Fruit fly (Drosophila melanogaster) whole organism, embryonic: ENCODE results near the gene Prp3.

Experiments
- Ada2b ChIP-seq: fragments of 200-800 bp; sonication (Bioruptor generic); IDR thresholded peaks from 2 replicates; pipeline ENCODE4 v1.3.6; 2022; ENCODE audit warnings: missing biosample characterization, missing genetic modification characterization
- Atf-2 ChIP-seq: fragments of 200-800 bp; sonication (Bioruptor generic); optimal IDR thresholded peaks from 2 replicates; lab custom pipeline; 2016; ENCODE audit warnings: missing biosample characterization, missing genetic modification characterization
- Bdp1 ChIP-seq: fragments of 200-800 bp; sonication (Bioruptor generic); optimal IDR thresholded peaks from 3 replicates; lab custom pipeline; 2016; ENCODE audit warnings: missing biosample characterization, missing genetic modification characterization
- CG11696 ChIP-seq: fragments of 200-800 bp; sonication (Bioruptor generic); IDR thresholded peaks from 2 replicates; pipeline ENCODE4 v1.3.6; 2022; ENCODE audit warnings: missing biosample characterization, missing genetic modification characterization
- CG12391 ChIP-seq: fragments of 200-800 bp; sonication (Bioruptor generic); optimal IDR thresholded peaks from 3 replicates; lab custom pipeline; 2018; ENCODE audit warnings: missing biosample characterization, mild to moderate bottlenecking, missing genetic modification characterization, moderate library complexity
- CG14965 ChIP-seq: fragments of 200-800 bp; sonication (Bioruptor generic); optimal IDR thresholded peaks from 2 replicates; lab custom pipeline; 2016; ENCODE audit warnings: missing biosample characterization, missing genetic modification characterization, borderline replicate concordance
- CG1529 ChIP-seq: fragments of 200-800 bp; sonication (Bioruptor generic); optimal IDR thresholded peaks from 3 replicates; lab custom pipeline; 2018; ENCODE audit warnings: missing biosample characterization, missing genetic modification characterization
- CG1602 ChIP-seq: fragments of 200-800 bp; sonication (Bioruptor generic); optimal IDR thresholded peaks from 3 replicates; lab custom pipeline; 2016; ENCODE audit warnings: missing biosample characterization, missing genetic modification characterization
- CG31365 ChIP-seq: fragments of 200-800 bp; sonication (Bioruptor generic); optimal IDR thresholded peaks from 2 replicates; lab custom pipeline; 2018; ENCODE audit warnings: missing biosample characterization, mild to moderate bottlenecking, missing genetic modification characterization
- CG3407 ChIP-seq: fragments of 200-800 bp; sonication (Bioruptor generic); optimal IDR thresholded peaks from 2 replicates; lab custom pipeline; 2018; ENCODE audit warnings: missing biosample characterization, mild to moderate bottlenecking, missing genetic modification characterization
- CG42726 ChIP-seq: fragments of 200-800 bp; sonication (Bioruptor generic); IDR thresholded peaks from 2 replicates; pipeline ENCODE4 v1.3.6; 2022; ENCODE audit warnings: missing biosample characterization, missing genetic modification characterization; ENCODE audit not compliant: partially characterized antibody
- CG43689 ChIP-seq: fragments of 200-800 bp; sonication (Bioruptor generic); IDR thresholded peaks from 2 replicates; pipeline ENCODE4 v1.3.6; 2022; ENCODE audit warnings: missing biosample characterization, missing genetic modification characterization
- CG7987 ChIP-seq: fragments of 200-800 bp; sonication (Bioruptor generic); optimal IDR thresholded peaks from 2 replicates; lab custom pipeline; 2018; ENCODE audit warnings: missing biosample characterization, mild to moderate bottlenecking, missing genetic modification characterization, moderate library complexity
- CG9817 ChIP-seq: fragments of 200-800 bp; sonication (Bioruptor generic); optimal IDR thresholded peaks from 2 replicates; lab custom pipeline; 2018; ENCODE audit warnings: missing biosample characterization, mild to moderate bottlenecking, missing genetic modification characterization, moderate library complexity
- D ChIP-seq, 2 experiments: fragments of 200-800 bp in 1 of 2; fragments of >200 bp in 1 of 2; sonication (Bioruptor generic) in 1 of 2; optimal IDR thresholded peaks; 2 replicates in 1 of 2; 3 replicates in 1 of 2; lab custom pipeline; 2017; ENCODE audit warnings: mild to moderate bottlenecking in 1 of 2, missing biosample characterization in 1 of 2, missing genetic modification characterization in 1 of 2, missing genetic modification reagents in 1 of 2
- Dip2 ChIP-seq: fragments of 200-800 bp; sonication (Bioruptor generic); IDR thresholded peaks from 2 replicates; pipeline ENCODE4 v1.3.6; 2022; ENCODE audit warnings: missing biosample characterization, missing genetic modification characterization
- H2.0 ChIP-seq: fragments of 200-800 bp; sonication (Bioruptor generic); IDR thresholded peaks from 2 replicates; pipeline ENCODE4 v1.3.6; 2022; ENCODE audit warnings: missing biosample characterization, missing genetic modification characterization
- Hr51 ChIP-seq, 2 experiments: fragments of 200-800 bp; sonication (Bioruptor generic); optimal IDR thresholded peaks; 2 replicates in 1 of 2; 3 replicates in 1 of 2; lab custom pipeline; 2016 to 2018; ENCODE audit warnings: missing biosample characterization in 2 of 2, missing genetic modification characterization in 2 of 2, mild to moderate bottlenecking in 1 of 2, moderate library complexity in 1 of 2
- Lim3 ChIP-seq: fragments of 200-800 bp; sonication (Bioruptor generic); IDR thresholded peaks from 2 replicates; pipeline ENCODE4 v1.3.6; 2022; ENCODE audit warnings: missing biosample characterization, missing genetic modification characterization
- NC2β ChIP-seq: fragments of 200-800 bp; sonication (Bioruptor generic); optimal IDR thresholded peaks from 2 replicates; lab custom pipeline; 2016; ENCODE audit warnings: missing biosample characterization, missing genetic modification characterization
- Opbp ChIP-seq: fragments of 200-800 bp; sonication (Bioruptor generic); IDR thresholded peaks from 3 replicates; pipeline ENCODE4 v1.3.6; 2022; ENCODE audit warnings: missing biosample characterization, missing genetic modification characterization; ENCODE audit not compliant: partially characterized antibody
- Six4 ChIP-seq: fragments of 200-800 bp; sonication (Bioruptor generic); optimal IDR thresholded peaks from 2 replicates; lab custom pipeline; 2016; ENCODE audit warnings: missing biosample characterization, missing genetic modification characterization
- Tbp ChIP-seq: fragments of >200 bp; optimal IDR thresholded peaks from 2 replicates; lab custom pipeline; 2018; ENCODE audit warnings: missing biosample characterization, missing genetic modification characterization
- Xbp1 ChIP-seq: fragments of 200-800 bp; sonication (Bioruptor generic); optimal IDR thresholded peaks from 3 replicates; lab custom pipeline; 2016; ENCODE audit warnings: missing biosample characterization, mild to moderate bottlenecking, missing genetic modification characterization
- amos ChIP-seq: fragments of 200-800 bp; sonication (Bioruptor generic); IDR thresholded peaks from 2 replicates; pipeline ENCODE4 v1.3.6; 2022; ENCODE audit warnings: missing biosample characterization, missing genetic modification characterization; ENCODE audit not compliant: partially characterized antibody
- crol ChIP-seq: fragments of 200-800 bp; sonication (Bioruptor generic); IDR thresholded peaks from 2 replicates; pipeline ENCODE4 v1.3.6; 2022; ENCODE audit warnings: missing biosample characterization, missing genetic modification characterization
- dmrt99B ChIP-seq: fragments of 200-800 bp; sonication (Bioruptor generic); optimal IDR thresholded peaks from 2 replicates; lab custom pipeline; 2018; ENCODE audit warnings: missing biosample characterization, mild to moderate bottlenecking, missing genetic modification characterization, moderate library complexity
- ems ChIP-seq: fragments of 200-800 bp; sonication (Bioruptor generic); optimal IDR thresholded peaks from 3 replicates; lab custom pipeline; 2016; ENCODE audit warnings: missing biosample characterization, missing genetic modification characterization
- gem ChIP-seq: fragments of 200-800 bp; sonication (Bioruptor generic); optimal IDR thresholded peaks from 2 replicates; lab custom pipeline; 2019; ENCODE audit warnings: missing biosample characterization, mild to moderate bottlenecking, missing genetic modification characterization, moderate library complexity
- gsb ChIP-seq: fragments of 200-800 bp; sonication (Bioruptor generic); IDR thresholded peaks from 2 replicates; pipeline ENCODE4 v1.3.6; 2022; ENCODE audit warnings: missing biosample characterization, missing genetic modification characterization
- gt ChIP-seq: fragments of 200-800 bp; sonication (Bioruptor generic); IDR thresholded peaks from 2 replicates; pipeline ENCODE4 v1.3.6; 2022; ENCODE audit warnings: missing biosample characterization, missing genetic modification characterization
- her ChIP-seq: fragments of 200-800 bp; sonication (Bioruptor generic); optimal IDR thresholded peaks from 2 replicates; lab custom pipeline; 2016; ENCODE audit warnings: missing biosample characterization, missing genetic modification characterization
- jigr1 ChIP-seq: fragments of 200-800 bp; sonication (Bioruptor generic); IDR thresholded peaks from 3 replicates; pipeline ENCODE4 v1.3.6; 2022; ENCODE audit warnings: missing biosample characterization, missing genetic modification characterization
- ken ChIP-seq: fragments of 200-800 bp; sonication (Bioruptor generic); IDR thresholded peaks from 3 replicates; pipeline ENCODE4 v1.3.6; 2022; ENCODE audit warnings: missing biosample characterization, missing genetic modification characterization
- lab ChIP-seq: fragments of 200-800 bp; sonication (Bioruptor generic); optimal IDR thresholded peaks from 3 replicates; lab custom pipeline; 2017; ENCODE audit warnings: missing biosample characterization, missing genetic modification characterization, mild to moderate bottlenecking, moderate library complexity, missing genetic modification reagents
- luna ChIP-seq: fragments of 200-800 bp; sonication (Bioruptor generic); optimal IDR thresholded peaks from 2 replicates; lab custom pipeline; 2016; ENCODE audit warnings: missing biosample characterization, missing genetic modification characterization
- mirr ChIP-seq: fragments of 200-800 bp; sonication (Bioruptor generic); optimal IDR thresholded peaks from 3 replicates; lab custom pipeline; 2018; ENCODE audit warnings: missing biosample characterization, mild to moderate bottlenecking, missing genetic modification characterization
- nom ChIP-seq: fragments of 200-800 bp; sonication (Bioruptor generic); optimal IDR thresholded peaks from 2 replicates; lab custom pipeline; 2017; ENCODE audit warnings: missing biosample characterization, missing genetic modification characterization, mild to moderate bottlenecking, moderate library complexity, missing genetic modification reagents
- oc ChIP-seq: fragments of 200-800 bp; sonication (Bioruptor generic); optimal IDR thresholded peaks from 2 replicates; lab custom pipeline; 2018; ENCODE audit warnings: missing biosample characterization, mild to moderate bottlenecking, missing genetic modification characterization, moderate library complexity
- prd ChIP-seq, 3 experiments: fragments of >200 bp in 2 of 3; fragments of 200-800 bp in 1 of 3; sonication (Bioruptor generic) in 1 of 3; optimal IDR thresholded peaks in 2 of 3; IDR thresholded peaks in 1 of 3; 2 replicates in 2 of 3; 3 replicates in 1 of 3; pipeline versions ENCODE4 v1.3.6 to Lab custom; 2017 to 2022; ENCODE audit warnings: missing biosample characterization in 1 of 3, missing genetic modification characterization in 1 of 3
- psq ChIP-seq: fragments of 200-800 bp; sonication (Bioruptor generic); optimal IDR thresholded peaks from 2 replicates; lab custom pipeline; 2017; ENCODE audit warnings: missing biosample characterization, missing genetic modification characterization
- ro ChIP-seq: fragments of 200-800 bp; sonication (Bioruptor generic); IDR thresholded peaks from 2 replicates; pipeline ENCODE4 v1.3.6; 2022; ENCODE audit warnings: missing biosample characterization, missing genetic modification characterization
- sens ChIP-seq: fragments of 200-800 bp; sonication (Bioruptor generic); peaks from one replicate; lab custom pipeline; 2016; ENCODE audit warnings: missing biosample characterization, missing genetic modification characterization
- shn ChIP-seq: fragments of 200-800 bp; sonication (Bioruptor generic); optimal IDR thresholded peaks from 3 replicates; lab custom pipeline; 2016; ENCODE audit warnings: missing biosample characterization, missing genetic modification characterization
- tio ChIP-seq: fragments of 200-800 bp; sonication (Bioruptor generic); optimal IDR thresholded peaks from 2 replicates; lab custom pipeline; 2017; ENCODE audit warnings: missing biosample characterization, missing genetic modification characterization, inconsistent platforms
- vnd ChIP-seq: fragments of 200-800 bp; sonication (Bioruptor generic); IDR thresholded peaks from 3 replicates; pipeline ENCODE4 v1.3.6; 2022; ENCODE audit warnings: missing biosample characterization, missing genetic modification characterization; ENCODE audit not compliant: partially characterized antibody
- vvl ChIP-seq: fragments of 200-800 bp; sonication (Bioruptor generic); IDR thresholded peaks from 2 replicates; pipeline ENCODE4 v1.3.6; 2022; ENCODE audit warnings: missing biosample characterization, missing genetic modification characterization

Prp3 gene

dm6 chr3L:19906780-19907705, 3.1 kb upstream of the Prp3 start (continued):
- TF ChIP-seq prd (optimal IDR thresholded peaks at IDR 0.05; lab: Kevin White, UChicago) (no peak), prd (GFP tag; IDR thresholded peaks at IDR 0.05; lab: Robert Waterston, UW) (peak; percentile 61; the same call in 2 of the 3 replicates), ro (GFP tag; lab: Robert Waterston, UW) (no peak), oc (tag; lab: Kevin White, UChicago) (peak; percentile 71), dmrt99B (tag; lab: Kevin White, UChicago) (peak; percentile 65), CG1529 (GFP tag; lab: Kevin White, UChicago) (peak; percentile 78), H2.0 (GFP tag; lab: Robert Waterston, UW) (peak; percentile 22; the same call in 1 of the 2 replicates), vnd (GFP tag; lab: Robert Waterston, UW) (no peak), tio (no peak), Opbp (GFP tag; lab: Robert Waterston, UW) (no peak), Atf-2 (peak; percentile 49), CG14965 (GFP tag; lab: Kevin White, UChicago) (peak; percentile 74), amos (GFP tag; lab: Robert Waterston, UW) (no peak), lab (GFP tag; lab: Kevin White, UChicago) (peak; percentile 92), vvl (GFP tag; lab: Robert Waterston, UW) (peak; percentile 73), CG12391 (peak; percentile 33), CG9817 (tag; lab: Kevin White, UChicago) (peak; percentile 42), ken (peak; percentile 68; the same call in 2 of the 3 replicates), CG11696 (GFP tag; lab: Robert Waterston, UW) (peak; percentile 48), Hr51 (GFP tag; optimal IDR thresholded peaks at IDR 0.05; lab: Kevin White, UChicago) (peak in 1 of 2 experiments; percentile 39), ems (GFP tag; lab: Kevin White, UChicago) (peak; percentile 20), Xbp1 (GFP tag; lab: Kevin White, UChicago) (no peak), Ada2b (GFP tag; lab: Robert Waterston, UW) (peak; percentile 21; the same call in 1 of the 2 replicates), gsb (GFP tag; lab: Robert Waterston, UW) (peak; percentile 41; the same call in 1 of the 2 replicates), CG43689 (no peak), gem (peak; percentile 59), NC2β (peak; percentile 79), Bdp1 (GFP tag; lab: Kevin White, UChicago) (peak; percentile 10), luna (GFP tag; lab: Kevin White, UChicago) (no peak), her (peak; percentile 72), CG3407 (GFP tag; lab: Kevin White, UChicago) (peak; percentile 86), CG1602 (no peak), Six4 (peak; percentile 16), nom (GFP tag; lab: Kevin White, UChicago) (no peak), gt (GFP tag; lab: Robert Waterston, UW) (no peak), Dip2 (GFP tag; lab: Robert Waterston, UW) (no peak), shn (peak; percentile 51), jigr1 (GFP tag; lab: Robert Waterston, UW) (no peak), mirr (GFP tag; lab: Kevin White, UChicago) (peak; percentile 97), Tbp (no peak), Lim3 (GFP tag; lab: Robert Waterston, UW) (no peak), psq (GFP tag; lab: Kevin White, UChicago) (peak; percentile 15), CG7987 (GFP tag; lab: Kevin White, UChicago) (peak; percentile 90), sens (GFP tag; lab: Kevin White, UChicago) (peak; percentile 95), CG31365 (tag; lab: Kevin White, UChicago) (peak; percentile 55), D (optimal IDR thresholded peaks at IDR 0.05; lab: Kevin White, UChicago) (peak; percentile 65), D (GFP tag; optimal IDR thresholded peaks at IDR 0.05; lab: Kevin White, UChicago) (peak; percentile 62), CG42726 (GFP tag; lab: Robert Waterston, UW) (no peak), crol (no peak)
